Worm (Caenorhabditis elegans) whole organism, midembryonic: ENCODE data around the gene abhd-5.1.
A peak's percentile ranks its signal among the peaks of the same experiment; 100 is the strongest.

Experiments used
- T22C8.4 ChIP-seq: fragments of 200-800 bp; sonication (Bioruptor generic); IDR thresholded peaks from 2 replicates; pipeline ENCODE4 v1.3.6; 2022; ENCODE audit warnings: missing genetic modification characterization, missing compliant biosample characterization
- cog-1 ChIP-seq: sonication (generic microtip); optimal IDR thresholded peaks from 2 replicates; lab custom pipeline; 2016; ENCODE audit warnings: missing genetic modification characterization, missing compliant biosample characterization
- flt-1 ChIP-seq: fragments of 200-800 bp; sonication (Bioruptor generic); IDR thresholded peaks from 2 replicates; pipeline ENCODE4 v1.3.6; 2022; ENCODE audit warnings: missing genetic modification characterization, missing compliant biosample characterization
- klf-2 ChIP-seq: fragments of 200-800 bp; sonication (Bioruptor generic); conservative IDR thresholded peaks from 2 replicates; pipeline ENCODE4 v1.3.6; 2022; ENCODE audit warnings: missing genetic modification reagents, missing genetic modification characterization, missing compliant biosample characterization
- med-1 ChIP-seq: sonication (generic microtip); optimal IDR thresholded peaks from 2 replicates; lab custom pipeline; 2017; ENCODE audit warnings: missing genetic modification characterization, mild to moderate bottlenecking, missing compliant biosample characterization, antibody characterized with exemption, missing genetic modification reagents; ENCODE audit not compliant: insufficient read depth
- ref-1 ChIP-seq: fragments of 200-800 bp; sonication (Bioruptor generic); conservative IDR thresholded peaks from 2 replicates; pipeline ENCODE4 v1.3.6; 2022; ENCODE audit warnings: missing genetic modification reagents, missing genetic modification characterization, missing compliant biosample characterization
- tab-1 ChIP-seq: fragments of 200-800 bp; sonication (Bioruptor generic); IDR thresholded peaks from 2 replicates; pipeline ENCODE4 v1.3.6; 2022; ENCODE audit warnings: missing genetic modification characterization, missing compliant biosample characterization
- ztf-23 ChIP-seq: fragments of 200-800 bp; sonication (Bioruptor generic); IDR thresholded peaks from 2 replicates; pipeline ENCODE4 v1.3.6; 2022; ENCODE audit warnings: missing genetic modification reagents, missing genetic modification characterization, missing compliant biosample characterization
- ztf-29 ChIP-seq: fragments of 200-800 bp; sonication (Bioruptor generic); IDR thresholded peaks from 2 replicates; pipeline ENCODE4 v1.3.6; 2022; ENCODE audit warnings: missing genetic modification reagents, missing genetic modification characterization, missing compliant biosample characterization

abhd-5.1 gene

DNA sequence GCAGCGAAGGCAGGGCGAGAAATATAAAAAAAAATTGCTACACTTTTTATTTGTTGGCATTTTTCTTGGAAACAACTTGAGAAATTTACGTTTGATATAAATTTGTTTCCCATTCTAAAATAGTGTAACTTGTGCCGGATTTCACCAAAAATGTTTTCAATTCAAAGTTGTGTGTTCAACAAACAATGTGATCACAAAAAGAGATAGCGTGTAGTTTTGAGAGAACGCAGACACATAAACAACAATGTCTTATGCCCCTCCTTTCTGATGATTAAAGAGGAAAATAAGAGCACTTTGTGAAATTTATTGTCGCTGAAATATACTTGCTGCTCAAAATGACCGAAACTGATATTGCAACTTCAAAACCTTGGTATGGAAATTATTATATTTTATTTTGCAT is at the start of gene abhd-5.1:
TSS of gene abhd-5.1 (plus strand) at position 230 of the 400 bp plus-strand sequence.
- TF ChIP-seq flt-1 (GFP tag; lab: Robert Waterston, UW) (no peak), ref-1 (no peak), T22C8.4 (GFP tag; lab: Robert Waterston, UW) (no peak), med-1 (GFP tag; lab: Kevin White, UChicago) (no peak), cog-1 (no peak), tab-1 (GFP tag; lab: Robert Waterston, UW) (no peak), klf-2 (no peak), ztf-23 (GFP tag; lab: Robert Waterston, UW) (no peak), ztf-29 (GFP tag; lab: Robert Waterston, UW) (no peak)

DNA sequence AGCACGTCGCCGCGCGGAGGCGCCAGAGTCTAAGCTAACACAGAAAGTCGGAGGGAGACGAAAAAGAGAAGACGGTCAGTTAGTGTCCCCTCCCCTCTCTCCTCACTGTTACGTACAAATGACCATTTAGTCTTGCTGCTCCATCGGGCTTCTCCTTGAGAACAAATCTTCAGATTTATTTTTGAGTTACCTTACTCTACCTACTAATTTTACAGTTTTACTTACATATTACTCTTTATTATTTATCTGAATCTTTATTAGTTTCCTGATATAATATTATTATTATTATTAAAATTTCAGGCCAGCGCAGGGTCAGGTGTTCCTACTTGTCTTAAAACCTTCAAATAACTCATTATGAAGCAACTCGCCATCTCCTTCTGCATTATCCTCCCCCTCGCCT is 46.7 kb upstream of the abhd-5.1 start, which contains the start of gene R02F11.1:
TSS of gene R02F11.1 (plus strand) at position 301 of the 400 bp plus-strand sequence.
- TF ChIP-seq ztf-29 (GFP tag; lab: Robert Waterston, UW) (no peak), ztf-23 (GFP tag; lab: Robert Waterston, UW) (no peak), tab-1 (GFP tag; lab: Robert Waterston, UW) (no peak)

DNA sequence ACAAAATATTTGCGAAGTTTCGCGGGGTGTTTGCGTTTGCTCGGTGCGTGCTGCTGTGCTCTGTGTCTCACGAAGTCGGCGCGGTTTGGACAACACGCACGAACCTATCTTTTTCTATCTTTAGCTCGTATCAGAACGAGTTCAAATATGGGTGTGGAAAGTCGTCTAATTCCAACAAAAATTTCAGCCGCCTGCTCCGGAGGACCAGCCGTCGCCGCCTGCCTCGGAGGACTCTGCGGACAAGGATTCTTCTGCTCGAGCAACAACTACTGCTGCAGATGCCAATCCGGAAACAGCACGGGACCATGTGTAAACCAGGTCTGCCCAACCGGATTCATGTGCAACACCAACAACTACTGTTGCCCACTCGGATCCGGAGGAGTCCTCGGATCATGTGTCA is 45.5 kb upstream of the abhd-5.1 start:
- TF ChIP-seq cog-1 (no peak), ztf-23 (GFP tag; lab: Robert Waterston, UW) (no peak)

DNA sequence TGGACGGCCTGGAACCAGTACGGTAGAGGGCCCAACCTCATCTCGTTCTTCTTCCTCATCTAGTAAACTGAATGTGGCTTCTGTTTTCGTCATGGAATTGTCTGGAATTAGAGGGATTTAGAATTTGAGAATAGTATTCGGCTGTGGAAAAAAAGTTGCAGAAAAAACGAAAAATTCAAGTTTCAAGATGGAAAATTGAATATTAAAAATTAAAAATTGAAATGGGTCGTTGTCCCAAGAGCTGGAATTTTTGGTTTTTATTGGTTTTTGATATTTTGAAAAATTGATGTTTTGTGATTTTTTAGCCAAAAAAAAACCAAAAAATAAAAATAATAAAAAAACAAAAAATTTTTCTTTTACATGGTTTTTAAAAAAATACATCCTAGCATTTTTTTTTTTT is 41.6 kb upstream of the abhd-5.1 start, which contains the start of gene R02F11.3:
TSS of gene R02F11.3 (minus strand) at position 101 of the 400 bp plus-strand sequence.
- no peak for TF ChIP-seq cog-1
- TF ChIP-seq flt-1 (GFP tag; lab: Robert Waterston, UW) = no peak
- TF ChIP-seq tab-1 (GFP tag; lab: Robert Waterston, UW) = no peak
- no peak for TF ChIP-seq ztf-29 (GFP tag; lab: Robert Waterston, UW)
- no peak for TF ChIP-seq ztf-23 (GFP tag; lab: Robert Waterston, UW)
- TF ChIP-seq med-1 (GFP tag; lab: Kevin White, UChicago) = no peak
- no peak for TF ChIP-seq ref-1
- TF ChIP-seq klf-2 = no peak
- no peak for TF ChIP-seq T22C8.4 (GFP tag; lab: Robert Waterston, UW)

DNA sequence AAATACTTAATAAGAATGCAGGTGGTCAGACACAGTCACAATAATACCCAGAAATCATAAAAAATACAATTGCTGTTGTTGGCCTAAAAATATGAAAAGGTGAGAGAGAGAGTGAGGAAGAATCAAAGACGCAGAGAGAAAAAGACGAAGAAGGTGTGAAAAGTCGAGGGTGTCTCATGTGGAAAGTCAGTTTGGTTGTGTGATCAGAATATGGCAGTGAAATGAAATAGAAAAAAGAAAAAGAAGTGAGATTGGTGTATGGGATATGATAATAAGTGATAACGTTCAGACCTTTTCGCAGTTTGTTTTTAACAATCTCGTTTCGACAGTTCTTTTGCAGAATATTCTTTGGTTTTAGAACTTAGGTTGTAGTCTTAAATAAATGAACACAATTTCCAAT is 40.6 kb upstream of the abhd-5.1 start:
- TF ChIP-seq flt-1 (GFP tag; lab: Robert Waterston, UW) = no peak
- no peak for TF ChIP-seq cog-1
- no peak for TF ChIP-seq tab-1 (GFP tag; lab: Robert Waterston, UW)
- no peak for TF ChIP-seq ref-1
- TF ChIP-seq med-1 (GFP tag; lab: Kevin White, UChicago) = no peak
- no peak for TF ChIP-seq klf-2
- no peak for TF ChIP-seq ztf-23 (GFP tag; lab: Robert Waterston, UW)
- TF ChIP-seq T22C8.4 (GFP tag; lab: Robert Waterston, UW) = no peak
- TF ChIP-seq ztf-29 (GFP tag; lab: Robert Waterston, UW) = no peak

DNA sequence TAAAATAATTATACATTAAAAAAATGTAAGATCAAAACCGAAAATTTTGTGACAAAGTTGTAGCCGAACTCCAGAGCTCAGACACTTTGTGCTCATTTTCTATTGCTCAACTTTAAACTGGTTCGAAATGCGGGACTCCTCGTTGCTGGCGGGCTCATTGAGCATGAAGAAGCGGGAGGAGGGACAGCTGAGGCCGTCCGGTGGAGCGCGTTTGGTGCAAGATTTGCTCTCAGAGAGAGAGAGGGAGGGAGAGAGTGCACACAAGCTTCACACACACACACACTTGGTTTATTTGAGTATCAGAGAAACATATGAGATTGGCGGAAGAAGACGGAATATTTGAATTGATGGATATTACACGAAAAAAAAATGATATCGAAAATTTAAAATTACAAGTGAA is 36.8 kb upstream of the abhd-5.1 start:
- TF ChIP-seq ztf-23 (GFP tag; lab: Robert Waterston, UW) (no peak), tab-1 (GFP tag; lab: Robert Waterston, UW) (0 out of 2 replicates have a peak, but pooled peaks have one; percentile 7), cog-1 (peak; percentile 58), flt-1 (GFP tag; lab: Robert Waterston, UW) (peak; percentile 46; the same call in 1 of the 2 replicates)

DNA sequence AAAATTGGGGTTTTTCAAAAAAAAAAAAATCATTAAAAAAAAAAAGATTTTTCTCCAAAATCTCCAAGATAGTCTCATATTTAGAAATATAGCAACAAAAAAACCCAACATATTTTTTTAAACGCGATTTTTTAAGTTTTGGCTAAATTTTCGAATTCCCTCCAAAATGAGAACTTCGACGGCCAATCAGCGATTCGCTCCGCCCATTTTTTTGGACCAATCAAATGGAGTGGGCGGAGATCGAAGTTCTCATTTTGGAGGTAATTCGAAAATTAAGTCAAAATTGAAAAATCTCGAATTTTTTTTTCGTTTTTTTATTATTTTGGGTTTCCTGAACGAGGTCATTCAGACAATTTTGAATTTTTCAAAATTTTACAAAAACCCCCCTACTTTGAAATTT is 33.6 kb upstream of the abhd-5.1 start:
- no peak for TF ChIP-seq tab-1 (GFP tag; lab: Robert Waterston, UW)
- no peak for TF ChIP-seq ztf-29 (GFP tag; lab: Robert Waterston, UW)
- TF ChIP-seq klf-2 = no peak
- no peak for TF ChIP-seq med-1 (GFP tag; lab: Kevin White, UChicago)
- no peak for TF ChIP-seq T22C8.4 (GFP tag; lab: Robert Waterston, UW)
- TF ChIP-seq ztf-23 (GFP tag; lab: Robert Waterston, UW) = no peak
- no peak for TF ChIP-seq flt-1 (GFP tag; lab: Robert Waterston, UW)
- TF ChIP-seq ref-1 = no peak
- no peak for TF ChIP-seq cog-1

DNA sequence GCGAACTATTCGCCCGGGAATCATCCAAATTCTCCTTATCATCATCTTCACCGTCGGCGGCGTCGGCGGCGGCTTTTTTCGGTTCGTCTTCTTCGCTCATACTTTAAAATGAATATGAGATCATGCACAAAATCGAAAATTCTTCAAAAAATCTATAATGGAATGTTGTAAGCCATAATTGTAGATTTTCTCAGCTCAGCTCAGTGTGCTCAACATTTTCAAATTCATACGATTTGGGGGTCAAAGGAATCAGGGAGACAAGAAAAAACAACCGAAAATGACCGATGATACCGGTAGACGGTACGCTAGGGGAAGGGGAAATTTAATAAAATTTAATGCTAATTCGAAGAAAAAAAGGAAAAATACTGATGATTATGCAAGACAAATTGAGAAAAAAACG is 28.9 kb upstream of the abhd-5.1 start, which contains the start of gene ccep-97:
TSS of gene ccep-97 (minus strand) at position 101 of the 400 bp plus-strand sequence.
- no peak for TF ChIP-seq ref-1
- TF ChIP-seq klf-2 = no peak
- TF ChIP-seq ztf-29 (GFP tag; lab: Robert Waterston, UW) = no peak
- no peak for TF ChIP-seq cog-1
- no peak for TF ChIP-seq tab-1 (GFP tag; lab: Robert Waterston, UW)
- no peak for TF ChIP-seq T22C8.4 (GFP tag; lab: Robert Waterston, UW)
- no peak for TF ChIP-seq med-1 (GFP tag; lab: Kevin White, UChicago)
- no peak for TF ChIP-seq flt-1 (GFP tag; lab: Robert Waterston, UW)
- no peak for TF ChIP-seq ztf-23 (GFP tag; lab: Robert Waterston, UW)

DNA sequence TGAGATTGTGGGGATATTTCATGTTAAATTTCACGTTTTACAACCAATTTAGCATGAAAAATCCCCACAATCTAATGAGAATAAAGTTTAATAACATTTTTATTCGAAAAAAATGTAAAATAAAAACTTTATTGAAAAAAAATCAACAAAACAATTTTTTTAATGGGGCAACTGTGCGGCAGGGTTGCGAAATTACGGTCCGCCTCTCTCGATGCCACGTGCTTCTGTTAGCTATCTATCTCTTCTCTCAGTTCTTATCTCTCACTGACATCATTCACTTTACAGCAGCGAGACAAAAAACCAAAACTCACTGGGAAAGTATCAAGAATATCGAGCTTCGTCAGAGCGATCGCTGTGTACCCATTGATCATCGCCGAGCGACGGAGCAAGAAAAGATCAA is 26.9 kb upstream of the abhd-5.1 start:
- TF ChIP-seq tab-1 (GFP tag; lab: Robert Waterston, UW) (no peak), ztf-29 (GFP tag; lab: Robert Waterston, UW) (no peak), med-1 (GFP tag; lab: Kevin White, UChicago) (no peak), T22C8.4 (GFP tag; lab: Robert Waterston, UW) (no peak), flt-1 (GFP tag; lab: Robert Waterston, UW) (no peak), ztf-23 (GFP tag; lab: Robert Waterston, UW) (no peak), klf-2 (no peak), ref-1 (no peak), cog-1 (no peak)

DNA sequence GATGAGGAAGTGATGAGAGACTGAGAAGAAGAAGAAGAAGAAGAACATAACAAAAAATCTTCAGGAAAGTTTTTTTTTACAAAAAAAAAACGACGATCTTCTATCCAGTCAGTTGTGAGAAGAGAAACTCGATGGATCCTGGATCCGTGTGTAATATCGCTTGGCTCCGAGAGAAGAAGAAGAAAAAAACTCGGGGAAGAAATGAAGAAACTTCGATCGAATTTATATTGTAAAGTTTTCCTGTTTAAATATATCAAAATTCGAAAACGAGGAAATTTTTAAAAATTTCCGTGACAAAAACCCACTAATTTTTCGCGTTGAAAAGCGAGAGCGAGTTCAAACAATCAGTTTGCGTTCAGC is 24.1 kb upstream of the abhd-5.1 start, which contains the start of gene adss-1:
TSS of gene adss-1 (minus strand) at position 101 of the 360 bp plus-strand sequence.
- TF ChIP-seq ztf-29 (GFP tag; lab: Robert Waterston, UW) (no peak), ztf-23 (GFP tag; lab: Robert Waterston, UW) (no peak), klf-2 (no peak), flt-1 (GFP tag; lab: Robert Waterston, UW) (no peak), med-1 (GFP tag; lab: Kevin White, UChicago) (no peak), T22C8.4 (GFP tag; lab: Robert Waterston, UW) (no peak), tab-1 (GFP tag; lab: Robert Waterston, UW) (no peak), ref-1 (no peak), cog-1 (no peak)
